Fruit fly (Drosophila melanogaster): ENCODE results near the gene Cyp6d5.

Cyp6d5 gene

DNA sequence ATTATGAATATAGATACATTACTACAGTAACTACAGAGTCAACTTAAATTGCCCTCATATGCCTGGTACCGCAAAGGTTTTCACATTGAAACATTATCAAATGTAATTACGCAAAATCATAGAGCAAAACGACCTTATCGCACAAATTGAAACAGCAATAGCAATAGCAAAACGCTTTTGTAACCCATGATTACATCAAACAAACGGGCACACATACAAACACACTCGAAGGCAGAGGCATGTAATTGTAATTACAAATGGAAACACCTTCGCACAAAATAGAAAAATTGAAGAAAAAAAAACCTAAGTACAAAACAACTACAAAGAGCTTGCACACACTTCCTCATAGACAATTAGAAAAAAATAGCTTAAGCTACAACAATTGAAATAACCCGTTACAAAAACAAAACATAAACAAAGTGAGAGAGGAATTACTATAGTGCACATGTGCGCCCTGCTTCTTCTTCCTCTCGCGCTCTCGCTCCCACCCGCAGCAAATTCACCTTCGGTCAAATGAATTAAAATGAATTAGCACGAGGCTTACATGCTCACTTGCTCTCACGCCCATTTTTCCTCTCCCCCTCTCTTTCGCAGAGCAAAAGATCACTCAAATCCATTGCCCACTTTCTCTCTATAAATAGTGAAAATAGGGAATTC is 8.6 kb upstream of the Cyp6d5 start (continued):
- TF ChIP-seq Six4 (GFP tag; optimal IDR thresholded peaks at IDR 0.05): no peak
- no peak for TF ChIP-seq CG12155 (GFP tag; optimal IDR thresholded peaks at IDR 0.05)
- TF ChIP-seq CG8290 (GFP tag; optimal IDR thresholded peaks at IDR 0.05): no peak
- peak in 1 of 2 experiments; percentile 12 for TF ChIP-seq CG8290 (tag; optimal IDR thresholded peaks at IDR 0.05)
- no peak for TF ChIP-seq sob (GFP tag; IDR thresholded peaks at IDR 0.05)
- peak; percentile 13 for TF ChIP-seq cg (GFP tag; optimal IDR thresholded peaks at IDR 0.05)
- TF ChIP-seq amos (GFP tag; IDR thresholded peaks at IDR 0.05; ENCODE audit: partially characterized antibody): no peak
- TF ChIP-seq Pdp1 (GFP tag; optimal IDR thresholded peaks at IDR 0.05): peak in 1 of 2 experiments; percentile 89
- TF ChIP-seq CG5180 (GFP tag; optimal IDR thresholded peaks at IDR 0.05): no peak
- peak; percentile 57 for TF ChIP-seq exex (tag; optimal IDR thresholded peaks at IDR 0.05)
- TF ChIP-seq cwo (GFP tag; optimal IDR thresholded peaks at IDR 0.05): peak; percentile 9
- no peak for TF ChIP-seq cato (GFP tag; optimal IDR thresholded peaks at IDR 0.05; ENCODE audit: borderline replicate concordance)
- no peak for TF ChIP-seq Ets65A (GFP tag)
- no peak for TF ChIP-seq CG6254 (GFP tag; optimal IDR thresholded peaks at IDR 0.05)
- peak; percentile 60 for TF ChIP-seq kni (GFP tag; optimal IDR thresholded peaks at IDR 0.05)
- TF ChIP-seq Eip74EF (GFP tag; optimal IDR thresholded peaks at IDR 0.05): peak in 1 of 2 experiments; percentile 97
- TF ChIP-seq Gug (GFP tag; IDR thresholded peaks at IDR 0.05): no peak
- TF ChIP-seq ftz-f1 (GFP tag; optimal IDR thresholded peaks at IDR 0.05): peak; percentile 78
- TF ChIP-seq CG16779 (GFP tag; IDR thresholded peaks at IDR 0.05): 0 out of 2 replicates have a peak, but pooled peaks have one; percentile 15
- TF ChIP-seq CG13287 (GFP tag; IDR thresholded peaks at IDR 0.05; ENCODE audit: partially characterized antibody): peak; percentile 16; the same call in 1 of the 2 replicates
- TF ChIP-seq CG1233 (GFP tag; optimal IDR thresholded peaks at IDR 0.05): no peak
- TF ChIP-seq CG8478 (optimal IDR thresholded peaks at IDR 0.05): no peak
- TF ChIP-seq eve (GFP tag; optimal IDR thresholded peaks at IDR 0.05): no peak
- peak; percentile 40 for TF ChIP-seq abd-A (tag; optimal IDR thresholded peaks at IDR 0.05)
- 0 out of 2 replicates have a peak, but pooled peaks have one; percentile 8 for TF ChIP-seq vvl (GFP tag; IDR thresholded peaks at IDR 0.05)
- no peak for TF ChIP-seq hb (GFP tag; IDR thresholded peaks at IDR 0.05; ENCODE audit: partially characterized antibody)
- TF ChIP-seq Elba2 (GFP tag; optimal IDR thresholded peaks at IDR 0.05): peak; percentile 9
- TF ChIP-seq CG4360 (GFP tag; IDR thresholded peaks at IDR 0.05): 0 out of 2 replicates have a peak, but pooled peaks have one; percentile 16
- no peak for TF ChIP-seq Xrp1 (GFP tag; IDR thresholded peaks at IDR 0.05)
- no peak for TF ChIP-seq CG9437 (GFP tag; optimal IDR thresholded peaks at IDR 0.05)
- TF ChIP-seq ken (GFP tag; IDR thresholded peaks at IDR 0.05): no peak
- no peak for TF ChIP-seq NC2α (GFP tag; optimal IDR thresholded peaks at IDR 0.05)
- peak; percentile 69 for TF ChIP-seq CG12769 (tag; optimal IDR thresholded peaks at IDR 0.05)
- 0 out of 3 replicates have a peak, but pooled peaks have one; percentile 21 for TF ChIP-seq CG2199 (GFP tag; IDR thresholded peaks at IDR 0.05)

DNA sequence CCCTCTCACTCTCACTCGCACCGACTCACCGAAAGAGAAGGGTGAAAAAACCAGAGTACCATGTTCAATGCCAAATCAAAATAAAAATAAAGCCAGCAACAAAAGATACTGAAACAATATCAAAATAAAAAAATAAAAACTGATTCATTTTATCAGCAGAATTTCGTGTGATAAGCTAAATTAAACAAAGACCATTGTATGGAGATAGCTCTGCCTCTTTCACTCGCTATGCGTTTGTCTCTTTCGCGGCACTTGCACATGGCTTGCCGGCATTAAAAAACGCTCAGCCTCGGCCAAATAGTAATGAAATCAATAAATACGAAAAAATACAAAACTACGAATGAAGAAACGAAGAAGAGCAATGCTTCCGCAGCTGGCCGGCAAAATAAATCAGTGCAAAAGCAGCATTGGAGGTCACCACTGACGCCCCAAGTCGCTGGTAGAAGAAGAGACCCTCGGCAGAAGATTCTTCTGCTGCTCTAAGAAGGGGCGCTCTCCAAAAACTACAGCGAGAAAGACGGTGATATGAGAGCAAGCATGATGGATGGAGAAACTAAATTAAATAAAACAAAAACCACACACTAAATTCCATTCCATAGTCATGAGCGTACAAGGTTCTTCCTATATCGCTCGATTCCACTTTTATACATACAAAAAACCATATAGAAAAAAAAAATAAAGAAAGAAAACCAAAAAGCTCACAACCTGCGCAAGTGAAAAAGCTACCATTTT is 4.7 kb upstream of the Cyp6d5 start:
- TF ChIP-seq otp (GFP tag; IDR thresholded peaks at IDR 0.05) (no peak), CG15696 (tag; optimal IDR thresholded peaks at IDR 0.05) (no peak), CG17385 (GFP tag; optimal IDR thresholded peaks at IDR 0.05) (peak; percentile 72), twi (tag; optimal IDR thresholded peaks at IDR 0.05) (no peak), CG4360 (GFP tag; IDR thresholded peaks at IDR 0.05) (no peak), gro (GFP tag; optimal IDR thresholded peaks at IDR 0.05) (peak; percentile 32), Eip74EF (GFP tag; optimal IDR thresholded peaks at IDR 0.05) (peak in 1 of 2 experiments; percentile 93), cg (GFP tag; optimal IDR thresholded peaks at IDR 0.05) (no peak), mirr (GFP tag; optimal IDR thresholded peaks at IDR 0.05) (no peak), Hr3 (GFP tag; optimal IDR thresholded peaks at IDR 0.05) (no peak), BEAF-32 (GFP tag; optimal IDR thresholded peaks at IDR 0.05) (no peak), Sin3A (optimal IDR thresholded peaks at IDR 0.05) (no peak), CG2120 (GFP tag; optimal IDR thresholded peaks at IDR 0.05) (no peak), Nf-YC (tag; optimal IDR thresholded peaks at IDR 0.05) (peak; percentile 32), Mad (GFP tag; optimal IDR thresholded peaks at IDR 0.05) (no peak), tll (GFP tag; optimal IDR thresholded peaks at IDR 0.05) (no peak), CG8359 (GFP tag; optimal IDR thresholded peaks at IDR 0.05; ENCODE audit: borderline replicate concordance) (no peak), CG31365 (tag; optimal IDR thresholded peaks at IDR 0.05) (no peak)

All from whole organism, embryonic.